Fruit fly (Drosophila melanogaster): ENCODE results near the gene CG6638.

The CG6638 gene

DNA sequence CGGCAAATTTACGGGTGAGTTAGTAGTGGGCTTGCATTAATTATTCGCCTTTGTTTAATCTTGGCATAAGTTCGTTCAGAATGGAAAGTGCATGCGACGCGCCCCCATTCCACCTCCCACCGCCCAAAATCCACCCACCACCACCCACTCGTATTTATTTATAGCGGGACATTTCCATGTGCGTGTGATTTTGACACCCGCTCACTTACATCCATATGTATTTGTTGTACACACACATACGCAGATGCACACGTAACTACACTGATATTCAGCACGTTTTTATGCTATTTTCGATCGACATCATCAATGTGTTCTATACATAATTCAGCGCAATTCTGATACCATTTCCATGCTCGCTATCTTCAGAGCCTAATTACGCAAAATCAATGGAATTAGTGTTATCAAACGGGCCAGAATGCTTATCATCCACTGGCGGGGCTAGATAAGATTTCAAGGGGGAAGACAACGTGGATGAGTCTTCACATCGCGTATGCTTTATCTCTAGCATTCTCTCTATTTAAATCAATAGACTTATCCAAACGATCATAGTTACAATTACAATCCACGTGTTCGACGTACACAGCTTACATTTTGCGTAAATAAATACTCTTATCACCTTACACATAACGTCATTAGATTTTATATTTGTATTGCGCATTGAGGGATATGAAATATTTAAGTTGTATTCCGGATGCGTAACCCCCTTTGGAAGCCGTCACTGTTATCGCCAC, 50.0 kb downstream of the CG6638 start (continued):
- peak; percentile 27 for TF ChIP-seq CrebB (tag; optimal IDR thresholded peaks at IDR 0.05)
- no peak for TF ChIP-seq nerfin-2 (GFP tag; IDR thresholded peaks at IDR 0.05; ENCODE audit: partially characterized antibody)
- no peak for TF ChIP-seq CG2116 (GFP tag; optimal IDR thresholded peaks at IDR 0.05)
- TF ChIP-seq odd (GFP tag; optimal IDR thresholded peaks at IDR 0.05) = peak; percentile 25
- TF ChIP-seq usp (GFP tag; optimal IDR thresholded peaks at IDR 0.05) = no peak
- TF ChIP-seq trh (GFP tag; optimal IDR thresholded peaks at IDR 0.05) = no peak
- TF ChIP-seq ewg (GFP tag; optimal IDR thresholded peaks at IDR 0.05) = no peak
- TF ChIP-seq Atf-2 (GFP tag; optimal IDR thresholded peaks at IDR 0.05) = peak; percentile 5
- peak; percentile 40 for TF ChIP-seq CG12744 (GFP tag; optimal IDR thresholded peaks at IDR 0.05)
- TF ChIP-seq dan (GFP tag; IDR thresholded peaks at IDR 0.05) = no peak
- TF ChIP-seq gt (GFP tag; IDR thresholded peaks at IDR 0.05) = no peak
- TF ChIP-seq CG12769 (tag; optimal IDR thresholded peaks at IDR 0.05) = peak; percentile 41
- peak; percentile 65 for TF ChIP-seq HHEX (GFP tag; optimal IDR thresholded peaks at IDR 0.05)
- no peak for TF ChIP-seq CG10274 (GFP tag; optimal IDR thresholded peaks at IDR 0.05)
- peak; percentile 87 for TF ChIP-seq CG6765 (GFP tag; optimal IDR thresholded peaks at IDR 0.05)
- TF ChIP-seq C15 (GFP tag; IDR thresholded peaks at IDR 0.05) = no peak
- no peak for TF ChIP-seq run (tag; optimal IDR thresholded peaks at IDR 0.05)
- no peak for TF ChIP-seq ftz-f1 (GFP tag; optimal IDR thresholded peaks at IDR 0.05)
- peak; percentile 28 for TF ChIP-seq CG4328 (GFP tag; optimal IDR thresholded peaks at IDR 0.05)
- TF ChIP-seq CG12391 (tag; optimal IDR thresholded peaks at IDR 0.05) = peak; percentile 33
- TF ChIP-seq gsb (GFP tag; IDR thresholded peaks at IDR 0.05) = no peak
- TF ChIP-seq CG15479 (GFP tag; optimal IDR thresholded peaks at IDR 0.05) = peak; percentile 5
- no peak for TF ChIP-seq CG1024 (GFP tag; IDR thresholded peaks at IDR 0.05)
- no peak for TF ChIP-seq fd102C (GFP tag; optimal IDR thresholded peaks at IDR 0.05)
- no peak for TF ChIP-seq CG14710 (tag; optimal IDR thresholded peaks at IDR 0.05)
- peak; percentile 28 for TF ChIP-seq dmrt99B (tag; optimal IDR thresholded peaks at IDR 0.05)
- TF ChIP-seq Nf-YC (tag; optimal IDR thresholded peaks at IDR 0.05) = peak; percentile 31
- TF ChIP-seq CG9215 (GFP tag; IDR thresholded peaks at IDR 0.05) = peak; percentile 41; the same call in 1 of the 2 replicates
- no peak for TF ChIP-seq CG42726 (GFP tag; IDR thresholded peaks at IDR 0.05; ENCODE audit: partially characterized antibody)
- TF ChIP-seq Elba2 (GFP tag; optimal IDR thresholded peaks at IDR 0.05) = no peak
- peak; percentile 23 for TF ChIP-seq Oli (tag; optimal IDR thresholded peaks at IDR 0.05)
- TF ChIP-seq CG10431 (GFP tag; optimal IDR thresholded peaks at IDR 0.05) = no peak
- no peak for TF ChIP-seq CG5953 (GFP tag; IDR thresholded peaks at IDR 0.05)
- TF ChIP-seq fd96Cb (tag; optimal IDR thresholded peaks at IDR 0.05) = no peak
- TF ChIP-seq pfk (GFP tag; optimal IDR thresholded peaks at IDR 0.05) = no peak
- peak; percentile 63 for TF ChIP-seq Fer1 (GFP tag; optimal IDR thresholded peaks at IDR 0.05)
- TF ChIP-seq Hr3 (GFP tag; optimal IDR thresholded peaks at IDR 0.05) = peak; percentile 22
- peak; percentile 62 for TF ChIP-seq grau (tag; optimal IDR thresholded peaks at IDR 0.05)
- peak; percentile 35 for TF ChIP-seq CG17568 (GFP tag; optimal IDR thresholded peaks at IDR 0.05)
- TF ChIP-seq CG9932 (GFP tag; IDR thresholded peaks at IDR 0.05) = peak; percentile 19; the same call in 1 of the 2 replicates
- no peak for TF ChIP-seq ham (GFP tag; IDR thresholded peaks at IDR 0.05)
- TF ChIP-seq stwl (tag; optimal IDR thresholded peaks at IDR 0.05) = no peak
- no peak for TF ChIP-seq CG7357 (GFP tag; IDR thresholded peaks at IDR 0.05)
- TF ChIP-seq scrt (GFP tag; optimal IDR thresholded peaks at IDR 0.05) = peak; percentile 46
- peak; percentile 39 for TF ChIP-seq MTF-1 (GFP tag; optimal IDR thresholded peaks at IDR 0.05; ENCODE audit: borderline replicate concordance)
- TF ChIP-seq sqz (GFP tag; optimal IDR thresholded peaks at IDR 0.05) = peak; percentile 37
- no peak for TF ChIP-seq pum (GFP tag; optimal IDR thresholded peaks at IDR 0.05)
- no peak for TF ChIP-seq Poxn (GFP tag; IDR thresholded peaks at IDR 0.05)
- TF ChIP-seq CG33557 (GFP tag; optimal IDR thresholded peaks at IDR 0.05) = no peak
